Fruit fly (Drosophila melanogaster): ENCODE data around the gene CG13875.

CG13875 gene

DNA sequence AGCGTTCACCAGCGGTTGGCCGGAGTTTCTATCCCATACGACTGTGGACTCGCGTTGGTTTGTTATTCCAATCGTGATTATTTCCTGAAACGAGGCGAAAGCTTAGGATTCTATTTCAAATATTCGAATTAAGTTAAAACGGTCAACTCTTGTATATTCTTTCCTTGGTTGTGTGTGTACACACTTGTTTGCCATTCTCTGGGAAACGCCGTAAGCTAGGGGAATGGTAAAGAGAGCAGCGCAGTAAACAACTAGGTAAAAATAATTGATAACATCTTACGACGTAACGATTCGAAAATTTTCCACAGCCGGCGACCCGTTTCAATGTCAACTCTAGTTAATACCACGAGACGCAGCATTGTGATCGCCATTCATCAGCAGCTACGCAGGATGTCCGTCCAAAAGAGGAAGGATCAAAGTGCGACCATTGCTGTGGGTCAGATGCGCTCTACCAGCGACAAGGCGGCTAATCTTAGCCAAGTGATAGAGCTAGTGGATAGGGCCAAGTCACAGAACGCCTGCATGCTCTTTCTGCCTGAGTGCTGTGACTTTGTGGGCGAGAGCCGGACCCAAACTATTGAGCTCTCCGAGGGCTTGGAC lies 23.9 kb downstream of the CG13875 start, which contains the start of gene NitFhit (continued):
- no peak for TF ChIP-seq NC2β (GFP tag; optimal IDR thresholded peaks at IDR 0.05)
- no peak for TF ChIP-seq mld (GFP tag; IDR thresholded peaks at IDR 0.05; ENCODE audit: partially characterized antibody)
- no peak for TF ChIP-seq CG5245 (GFP tag; optimal IDR thresholded peaks at IDR 0.05)
- TF ChIP-seq CG1024 (GFP tag; IDR thresholded peaks at IDR 0.05) = no peak
- TF ChIP-seq CG1529 (GFP tag; optimal IDR thresholded peaks at IDR 0.05) = no peak
- no peak for TF ChIP-seq CG8290 (GFP tag; optimal IDR thresholded peaks at IDR 0.05)
- TF ChIP-seq CG8290 (tag; optimal IDR thresholded peaks at IDR 0.05) = peak in 1 of 2 experiments; percentile 17
- TF ChIP-seq slbo (GFP tag; IDR thresholded peaks at IDR 0.05) = 0 out of 2 replicates have a peak, but pooled peaks have one; percentile 4
- TF ChIP-seq tgo (GFP tag; IDR thresholded peaks at IDR 0.05) = no peak
- TF ChIP-seq CG13775 (GFP tag; optimal IDR thresholded peaks at IDR 0.05) = no peak
- TF ChIP-seq gcm2 (GFP tag; optimal IDR thresholded peaks at IDR 0.05) = no peak
- no peak for TF ChIP-seq Gsc (GFP tag; IDR thresholded peaks at IDR 0.05)
- no peak for TF ChIP-seq CG8924 (tag; optimal IDR thresholded peaks at IDR 0.05)
- peak in 1 of 2 experiments; percentile 73 for TF ChIP-seq crp (GFP tag; optimal IDR thresholded peaks at IDR 0.05)
- TF ChIP-seq CG9437 (GFP tag; optimal IDR thresholded peaks at IDR 0.05) = peak; percentile 96
- TF ChIP-seq CG14860 (GFP tag; IDR thresholded peaks at IDR 0.05; ENCODE audit: partially characterized antibody) = no peak
- peak; percentile 87 for TF ChIP-seq CG4820 (GFP tag; optimal IDR thresholded peaks at IDR 0.05)
- no peak for TF ChIP-seq E2f1 (GFP tag; IDR thresholded peaks at IDR 0.05)
- TF ChIP-seq E2f2 (GFP tag; IDR thresholded peaks at IDR 0.05) = peak; percentile 54
- no peak for TF ChIP-seq C15 (GFP tag; IDR thresholded peaks at IDR 0.05)
- TF ChIP-seq Fer1 (GFP tag; optimal IDR thresholded peaks at IDR 0.05) = peak; percentile 10
- peak; percentile 72 for TF ChIP-seq MBD-R2 (GFP tag; IDR thresholded peaks at IDR 0.05)
- TF ChIP-seq CG14710 (tag; optimal IDR thresholded peaks at IDR 0.05) = peak; percentile 100
- peak; percentile 6 for TF ChIP-seq BEAF-32 (GFP tag; optimal IDR thresholded peaks at IDR 0.05)
- TF ChIP-seq CG10959 (GFP tag; IDR thresholded peaks at IDR 0.05) = no peak
- TF ChIP-seq rib (GFP tag; IDR thresholded peaks at IDR 0.05) = no peak
- TF ChIP-seq p53 (GFP tag; optimal IDR thresholded peaks at IDR 0.05) = no peak
- TF ChIP-seq CG1603 (tag; optimal IDR thresholded peaks at IDR 0.05) = peak; percentile 75
- TF ChIP-seq ara (GFP tag; IDR thresholded peaks at IDR 0.05) = no peak
- TF ChIP-seq CG2120 (GFP tag; optimal IDR thresholded peaks at IDR 0.05) = peak; percentile 15
- no peak for TF ChIP-seq CG3726 (GFP tag; IDR thresholded peaks at IDR 0.05)
- peak; percentile 45; the same call in 1 of the 2 replicates for TF ChIP-seq NFAT (GFP tag; IDR thresholded peaks at IDR 0.05)
- no peak for TF ChIP-seq tup (GFP tag; optimal IDR thresholded peaks at IDR 0.05)
- peak; percentile 2 for TF ChIP-seq Xbp1 (GFP tag; optimal IDR thresholded peaks at IDR 0.05)
- peak; percentile 13 for TF ChIP-seq Ets97D (GFP tag; optimal IDR thresholded peaks at IDR 0.05)
- TF ChIP-seq CG13123 (GFP tag; optimal IDR thresholded peaks at IDR 0.05) = no peak
- no peak for TF ChIP-seq Lim3 (GFP tag; IDR thresholded peaks at IDR 0.05)
- no peak for TF ChIP-seq Hsf (GFP tag; optimal IDR thresholded peaks at IDR 0.05)
- peak in 1 of 2 experiments; percentile 89 for TF ChIP-seq Pdp1 (GFP tag; optimal IDR thresholded peaks at IDR 0.05)
- TF ChIP-seq Med (GFP tag) = peak; percentile 48
- peak; percentile 45; the same call in 1 of the 3 replicates for TF ChIP-seq ci (GFP tag; IDR thresholded peaks at IDR 0.05)
- peak; percentile 8 for TF ChIP-seq exex (tag; optimal IDR thresholded peaks at IDR 0.05)
- peak; percentile 34 for TF ChIP-seq HmgZ (tag; optimal IDR thresholded peaks at IDR 0.05)
- no peak for TF ChIP-seq Oli (tag; optimal IDR thresholded peaks at IDR 0.05)
- peak; percentile 36 for TF ChIP-seq sug (tag; optimal IDR thresholded peaks at IDR 0.05)
- no peak for TF ChIP-seq pfk (GFP tag; optimal IDR thresholded peaks at IDR 0.05)
- peak; percentile 34 for TF ChIP-seq B-H2 (GFP tag; optimal IDR thresholded peaks at IDR 0.05)
- TF ChIP-seq HHEX (GFP tag; optimal IDR thresholded peaks at IDR 0.05) = no peak
- no peak for TF ChIP-seq Neu2 (GFP tag; optimal IDR thresholded peaks at IDR 0.05; ENCODE audit: borderline replicate concordance)
- no peak for TF ChIP-seq pita (GFP tag; optimal IDR thresholded peaks at IDR 0.05)
- peak; percentile 31 for TF ChIP-seq stwl (tag; optimal IDR thresholded peaks at IDR 0.05)

All from whole organism, embryonic.